Worm (Caenorhabditis elegans) whole organism, midembryonic: ENCODE data around the gene W02G9.3.

Experiments
- T22C8.4 ChIP-seq: fragments of 200-800 bp; sonication (Bioruptor generic); IDR thresholded peaks from 2 replicates; pipeline ENCODE4 v1.3.6; 2022; ENCODE audit warnings: missing genetic modification characterization, missing compliant biosample characterization
- flt-1 ChIP-seq: fragments of 200-800 bp; sonication (Bioruptor generic); IDR thresholded peaks from 2 replicates; pipeline ENCODE4 v1.3.6; 2022; ENCODE audit warnings: missing genetic modification characterization, missing compliant biosample characterization
- klf-2 ChIP-seq: fragments of 200-800 bp; sonication (Bioruptor generic); conservative IDR thresholded peaks from 2 replicates; pipeline ENCODE4 v1.3.6; 2022; ENCODE audit warnings: missing genetic modification reagents, missing genetic modification characterization, missing compliant biosample characterization
- med-1 ChIP-seq: sonication (generic microtip); optimal IDR thresholded peaks from 2 replicates; lab custom pipeline; 2017; ENCODE audit warnings: missing genetic modification characterization, mild to moderate bottlenecking, missing compliant biosample characterization, antibody characterized with exemption, missing genetic modification reagents; ENCODE audit not compliant: insufficient read depth
- ref-1 ChIP-seq: fragments of 200-800 bp; sonication (Bioruptor generic); conservative IDR thresholded peaks from 2 replicates; pipeline ENCODE4 v1.3.6; 2022; ENCODE audit warnings: missing genetic modification reagents, missing genetic modification characterization, missing compliant biosample characterization
- ztf-23 ChIP-seq: fragments of 200-800 bp; sonication (Bioruptor generic); IDR thresholded peaks from 2 replicates; pipeline ENCODE4 v1.3.6; 2022; ENCODE audit warnings: missing genetic modification reagents, missing genetic modification characterization, missing compliant biosample characterization
- ztf-29 ChIP-seq: fragments of 200-800 bp; sonication (Bioruptor generic); IDR thresholded peaks from 2 replicates; pipeline ENCODE4 v1.3.6; 2022; ENCODE audit warnings: missing genetic modification reagents, missing genetic modification characterization, missing compliant biosample characterization

DNA sequence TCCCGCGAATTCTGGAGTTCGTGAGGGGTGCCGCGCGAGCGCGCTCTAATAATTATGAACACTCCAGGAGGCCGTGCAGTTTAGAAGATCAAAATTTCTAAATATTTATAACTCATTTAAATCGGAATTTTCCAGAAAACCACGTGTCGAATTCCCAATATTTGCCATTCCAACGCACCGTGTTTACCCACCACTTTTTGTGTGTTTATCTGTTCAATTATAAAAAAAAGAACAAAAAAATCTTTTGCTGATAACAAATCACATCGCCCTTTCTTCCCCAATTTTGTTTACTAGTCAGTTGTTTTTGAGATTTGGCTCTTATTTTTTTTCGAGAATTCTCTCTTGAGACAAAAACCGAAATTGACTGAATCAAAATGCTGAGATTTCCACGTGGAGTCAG, 16.6 kb upstream of the W02G9.3 start:
- TF ChIP-seq klf-2 (no peak), flt-1 (GFP tag; lab: Robert Waterston, UW) (no peak), med-1 (GFP tag; lab: Kevin White, UChicago) (no peak), ztf-29 (GFP tag; lab: Robert Waterston, UW) (no peak), ref-1 (no peak), ztf-23 (GFP tag; lab: Robert Waterston, UW) (no peak), T22C8.4 (GFP tag; lab: Robert Waterston, UW) (no peak)
